Worm (Caenorhabditis elegans) whole organism, L4 larva: ENCODE measurements around the gene srz-90.

ENCODE experiments used
- daf-16 ChIP-seq, 3 experiments: sonication (generic microtip); optimal IDR thresholded peaks; 2 replicates each; lab custom pipeline; 2016 to 2017; ENCODE audit warnings: missing genetic modification characterization in 3 of 3, missing genetic modification reagents in 3 of 3, mild to moderate bottlenecking in 2 of 3, missing compliant biosample characterization in 2 of 3, missing biosample characterization in 1 of 3, moderate library complexity in 1 of 3
- dpl-1 ChIP-seq: fragments of 150-350 bp; optimal IDR thresholded peaks from 2 replicates; lab custom pipeline; 2014; ENCODE audit warnings: missing biosample characterization, missing genetic modification reagents, missing genetic modification characterization
- nhr-41 ChIP-seq: fragments of 200-800 bp; sonication (Bioruptor generic); IDR thresholded peaks from 2 replicates; pipeline ENCODE4 v1.3.6; 2022; ENCODE audit warnings: missing genetic modification reagents, missing genetic modification characterization, missing compliant biosample characterization
- nhr-6 ChIP-seq: fragments of 150-350 bp; optimal IDR thresholded peaks from 2 replicates; lab custom pipeline; 2014; ENCODE audit warnings: missing biosample characterization, missing genetic modification characterization
- spr-1 ChIP-seq: sonication (generic microtip); optimal IDR thresholded peaks from 2 replicates; lab custom pipeline; 2016; ENCODE audit warnings: mild to moderate bottlenecking, missing genetic modification characterization, missing compliant biosample characterization

DNA sequence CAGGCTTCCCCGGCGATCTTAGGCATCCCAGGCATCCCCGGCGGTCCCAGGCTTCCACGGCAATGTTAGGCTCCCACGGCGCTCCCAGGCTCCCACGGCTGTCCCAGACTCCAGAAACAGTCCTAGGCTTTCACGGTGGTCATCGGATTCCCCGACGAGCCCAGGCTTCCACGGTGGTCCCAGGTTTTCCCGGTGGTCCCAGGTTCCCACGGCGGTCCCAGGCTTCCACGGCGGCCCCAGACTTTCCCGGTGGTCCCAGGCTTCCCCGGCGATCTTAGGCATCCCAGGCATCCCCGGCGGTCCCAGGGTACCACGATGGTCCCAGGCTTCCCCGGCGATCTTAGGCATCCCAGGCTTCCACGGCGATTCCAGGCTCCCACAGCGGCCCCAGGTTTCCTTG lies 20.8 kb downstream of the srz-90 start:
- TF ChIP-seq spr-1 (tag; lab: Kevin White, UChicago) = no peak
- TF ChIP-seq daf-16 (GFP tag; optimal IDR thresholded peaks at IDR 0.05; lab: Kevin White, UChicago) = no peak
- TF ChIP-seq daf-16 (tag; optimal IDR thresholded peaks at IDR 0.05; lab: Kevin White, UChicago) = no peak
- no peak for TF ChIP-seq nhr-41 (GFP tag; lab: Robert Waterston, UW)
- TF ChIP-seq dpl-1 = no peak
- no peak for TF ChIP-seq nhr-6
